Fruit fly (Drosophila melanogaster): ENCODE data around the gene CG14340.
A peak's percentile ranks its signal among the peaks of the same experiment; 100 is the strongest.

DNA sequence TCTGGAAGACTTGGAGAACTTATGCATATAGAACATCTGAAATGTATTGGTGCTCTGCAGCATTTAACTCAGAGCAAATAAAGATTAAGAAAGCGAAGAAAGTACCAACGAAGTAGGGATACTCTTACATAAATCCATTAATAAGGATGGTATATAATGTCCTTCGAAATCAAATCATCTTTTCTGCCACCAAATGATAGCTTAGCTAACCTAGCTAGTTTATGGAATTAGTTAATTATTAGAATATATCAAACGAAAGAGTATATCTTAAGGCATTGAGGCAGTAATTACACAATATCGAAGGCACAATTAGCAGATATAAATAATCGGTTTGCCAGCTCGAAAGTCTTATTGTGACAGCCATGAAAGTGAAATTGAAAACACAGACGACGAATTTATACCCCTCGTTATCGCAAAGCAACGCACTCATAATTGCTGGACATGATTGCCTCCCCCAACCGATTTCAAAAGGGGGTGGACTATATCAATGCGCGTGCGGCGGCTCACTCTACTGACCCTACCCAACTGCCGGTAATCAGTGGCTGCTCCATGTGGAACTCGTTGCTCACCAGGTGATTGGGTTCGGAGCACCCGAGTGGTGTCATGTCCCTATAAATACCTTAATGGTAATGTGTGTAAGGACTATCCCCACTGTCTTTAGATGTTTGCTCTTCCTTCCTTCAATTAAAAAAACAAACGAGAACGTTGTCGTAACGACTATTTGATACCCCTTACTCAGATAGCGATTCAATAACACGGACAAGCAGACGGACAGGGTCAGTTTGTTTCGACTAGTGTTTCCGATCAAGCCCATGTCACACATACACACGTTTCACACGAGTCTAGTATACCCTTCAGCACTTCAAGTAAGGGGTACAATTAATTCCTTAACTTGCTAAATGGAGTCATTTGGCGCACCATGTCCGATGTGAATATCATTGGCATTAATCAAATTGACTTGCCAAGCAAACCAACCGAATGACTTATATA is 31.9 kb downstream of the CG14340 start:
- TF ChIP-seq lola (GFP tag; optimal IDR thresholded peaks at IDR 0.05) (no peak), Jra (GFP tag; optimal IDR thresholded peaks at IDR 0.05) (peak; percentile 64), psq (GFP tag; optimal IDR thresholded peaks at IDR 0.05) (peak; percentile 82), h (GFP tag; optimal IDR thresholded peaks at IDR 0.05) (peak; percentile 96), dsf (GFP tag; optimal IDR thresholded peaks at IDR 0.05; ENCODE audit: borderline replicate concordance) (no peak), brk (GFP tag; optimal IDR thresholded peaks at IDR 0.05) (no peak), Dif (GFP tag; optimal IDR thresholded peaks at IDR 0.05; ENCODE audit: partially characterized antibody) (no peak), woc (GFP tag; optimal IDR thresholded peaks at IDR 0.05) (no peak), br (GFP tag; optimal IDR thresholded peaks at IDR 0.05) (peak; percentile 89), fru (GFP tag; optimal IDR thresholded peaks at IDR 0.05) (peak; percentile 91), Dfd (GFP tag; optimal IDR thresholded peaks at IDR 0.05) (no peak), ey (GFP tag; optimal IDR thresholded peaks at IDR 0.05) (peak; percentile 93), Myc (optimal IDR thresholded peaks at IDR 0.05) (no peak)
